Fruit fly (Drosophila melanogaster) whole organism, larva: ENCODE data around the gene CG13375.

Experiments
- noc ChIP-seq: fragments of 200-800 bp; sonication (Bioruptor generic); optimal IDR thresholded peaks from 3 replicates; lab custom pipeline; 2019; ENCODE audit warnings: missing biosample characterization, mild to moderate bottlenecking, missing genetic modification characterization, moderate library complexity

The CG13375 gene

DNA sequence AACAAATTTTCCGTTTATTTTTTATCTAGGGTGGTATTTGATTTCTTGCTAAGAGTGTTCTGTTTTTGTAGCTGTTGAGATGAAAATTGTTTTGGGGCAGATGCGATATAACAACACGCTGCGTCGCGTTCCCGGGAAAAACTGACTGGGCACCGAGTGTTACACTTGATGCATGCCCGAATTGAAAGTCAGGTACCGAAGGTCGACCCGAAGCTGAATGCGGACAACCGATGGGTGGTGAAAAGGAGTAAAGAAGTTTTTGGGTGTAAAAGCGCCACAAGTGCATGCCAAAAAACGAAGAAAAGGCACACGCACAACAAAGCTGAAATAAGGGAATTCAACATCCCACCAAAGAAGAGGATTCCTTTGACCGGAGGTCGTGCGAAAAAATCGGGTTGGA, at the start of gene CG13375:
Gene CG13375, minus strand, starts transcription at position 124 of the 400 bp plus-strand sequence.
- TF ChIP-seq noc (tag; lab: Kevin White, UChicago), result no peak

- no peak for TF ChIP-seq noc (tag; lab: Kevin White, UChicago)
These were observed 47.8 kb upstream of the CG13375 start for dm6 chrX:342422-343169.

dm6 chrX:340809-341208, 46.0 kb upstream of the CG13375 start:
- no peak for TF ChIP-seq noc (tag; lab: Kevin White, UChicago)

- no peak for TF ChIP-seq noc (tag; lab: Kevin White, UChicago)
These were observed 45.3 kb upstream of the CG13375 start for dm6 chrX:339866-340571.

dm6 chrX:338123-338527, 43.4 kb upstream of the CG13375 start:
- peak; percentile 0 for TF ChIP-seq noc (tag; lab: Kevin White, UChicago)

DNA sequence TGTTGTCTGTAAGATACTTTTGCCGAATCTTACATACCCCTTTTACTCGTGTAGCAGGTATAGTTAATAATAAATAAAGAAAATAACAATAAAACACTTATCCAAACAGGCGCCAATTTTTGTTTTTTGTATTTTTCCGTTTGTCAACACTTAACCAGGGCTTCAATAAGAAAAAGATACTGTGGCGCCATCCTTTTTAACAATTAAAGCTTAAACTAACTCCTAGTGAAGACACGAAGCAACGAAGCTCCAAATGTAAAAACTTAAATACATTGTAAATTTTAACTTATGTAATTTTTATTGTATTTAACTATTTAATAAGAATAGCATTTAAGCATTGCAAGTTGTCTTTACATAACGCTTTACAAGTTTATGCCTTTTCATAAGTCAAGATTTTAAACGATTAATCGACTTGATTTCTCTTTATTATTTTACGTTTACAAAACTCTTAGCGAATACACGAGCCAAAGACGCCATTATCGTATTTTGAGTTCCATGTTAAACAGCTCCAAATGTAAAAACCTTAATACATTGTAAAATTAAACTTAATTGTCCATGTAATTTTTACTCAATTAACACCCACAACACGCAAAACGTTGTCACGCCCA, 42.0 kb upstream of the CG13375 start:
- no peak for TF ChIP-seq noc (tag; lab: Kevin White, UChicago)

DNA sequence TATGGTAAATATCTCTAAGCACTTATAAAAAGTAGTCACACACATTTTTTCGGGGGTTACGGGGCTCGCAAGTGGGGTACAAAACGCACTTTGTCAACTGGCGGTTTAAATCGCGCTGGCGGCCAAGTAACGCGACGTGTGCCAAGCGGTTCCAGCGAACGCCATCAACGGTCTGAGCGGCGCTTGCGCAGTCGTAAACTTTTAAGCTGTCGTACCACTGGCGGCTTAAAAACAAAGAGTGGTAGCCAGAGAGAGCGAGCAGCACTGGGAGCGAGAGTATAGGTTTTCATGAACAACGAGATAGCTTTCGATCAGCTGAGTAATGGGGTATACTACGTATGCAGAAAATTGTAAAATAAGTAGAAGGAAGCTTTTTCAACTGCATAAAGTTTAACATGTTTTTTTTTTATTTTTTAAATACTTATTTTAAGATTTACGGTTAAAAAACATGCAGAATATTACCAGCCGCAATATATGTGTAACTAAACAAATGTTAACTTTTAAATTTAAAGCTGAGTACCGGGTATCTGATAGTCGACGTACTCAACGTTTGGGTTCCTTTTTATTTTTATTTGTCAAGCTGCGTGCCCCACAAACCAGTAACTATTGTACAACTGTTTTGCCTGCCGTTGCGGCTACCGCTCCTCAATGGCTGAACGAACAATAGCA, 40.0 kb upstream of the CG13375 start:
- peak; percentile 2 for TF ChIP-seq noc (tag; lab: Kevin White, UChicago)

DNA sequence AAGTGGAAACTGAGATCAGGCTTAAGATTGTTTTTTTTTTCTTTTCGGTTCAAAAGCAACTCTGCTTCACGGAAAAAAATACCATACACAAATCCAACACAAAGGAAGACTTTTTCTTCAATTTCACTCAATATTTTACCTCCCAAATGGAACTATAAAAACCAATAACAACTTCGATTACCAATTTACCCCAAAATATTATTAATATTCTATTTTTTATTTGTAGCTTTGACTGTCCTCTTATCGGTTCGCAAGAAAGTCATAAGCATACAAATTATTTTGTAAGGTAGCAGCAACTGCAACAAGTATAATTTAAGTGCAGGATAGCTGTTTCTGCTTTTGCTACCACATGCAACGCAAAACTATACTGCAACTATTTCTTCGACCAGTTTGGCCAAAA, 39.2 kb upstream of the CG13375 start:
- no peak for TF ChIP-seq noc (tag; lab: Kevin White, UChicago)

- TF ChIP-seq noc (tag; lab: Kevin White, UChicago), result no peak
These were observed 20.1 kb upstream of the CG13375 start, which contains the start of gene Or1a for dm6 chrX:314823-315222. Gene Or1a, plus strand, starts transcription at chrX:315123.

DNA sequence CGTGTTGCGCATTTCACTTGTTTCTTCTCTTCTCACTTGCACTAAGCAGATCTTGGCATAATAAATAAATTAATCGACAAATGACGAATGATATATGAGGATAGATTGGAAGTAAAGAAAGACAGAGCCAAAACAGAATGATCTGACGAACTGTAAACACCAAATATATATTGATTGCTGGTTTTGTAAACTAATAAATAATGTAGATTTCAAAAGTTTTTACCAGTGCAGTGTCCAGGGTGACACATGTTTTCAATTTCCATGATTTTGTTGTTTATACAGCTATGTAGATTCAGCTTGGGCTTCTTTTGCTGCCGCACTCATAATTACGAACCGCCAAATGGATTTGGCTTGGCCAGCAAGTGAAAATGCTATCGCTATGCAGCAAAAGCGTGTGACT, 16.6 kb upstream of the CG13375 start:
- TF ChIP-seq noc (tag; lab: Kevin White, UChicago), result no peak

DNA sequence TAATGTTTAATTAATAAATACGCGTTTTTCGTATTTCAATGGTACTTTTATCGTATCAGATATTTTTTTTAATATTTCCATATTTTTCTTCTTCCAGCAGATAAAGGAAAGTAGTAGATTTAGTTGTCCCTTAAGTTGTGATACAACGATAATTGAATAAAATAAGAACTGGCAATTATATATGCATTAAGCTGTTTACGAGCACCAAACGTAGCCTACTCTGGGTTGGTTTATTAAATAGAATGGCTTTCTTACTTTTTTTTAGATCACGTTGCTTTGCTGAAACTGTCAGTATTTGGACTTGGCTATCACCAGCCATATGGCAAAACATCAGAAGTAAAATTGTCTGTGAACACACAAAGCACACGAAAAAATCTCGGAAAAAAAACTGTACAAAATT, 12.6 kb upstream of the CG13375 start, which contains the start of gene CG12470:
Gene CG12470, plus strand, starts transcription at position 301 of the 400 bp plus-strand sequence.
- TF ChIP-seq noc (tag; lab: Kevin White, UChicago), result no peak

dm6 chrX:293254-293653, 1.5 kb downstream of the CG13375 start:
- TF ChIP-seq noc (tag; lab: Kevin White, UChicago), result no peak

- TF ChIP-seq noc (tag; lab: Kevin White, UChicago), result no peak
These were observed 15.6 kb downstream of the CG13375 start, which contains the start of the genes CG3777 and ewg for dm6 chrX:279097-279727. Gene CG3777, plus strand, starts transcription at chrX:279703. Gene ewg, minus strand, starts transcription at chrX:279718.

DNA sequence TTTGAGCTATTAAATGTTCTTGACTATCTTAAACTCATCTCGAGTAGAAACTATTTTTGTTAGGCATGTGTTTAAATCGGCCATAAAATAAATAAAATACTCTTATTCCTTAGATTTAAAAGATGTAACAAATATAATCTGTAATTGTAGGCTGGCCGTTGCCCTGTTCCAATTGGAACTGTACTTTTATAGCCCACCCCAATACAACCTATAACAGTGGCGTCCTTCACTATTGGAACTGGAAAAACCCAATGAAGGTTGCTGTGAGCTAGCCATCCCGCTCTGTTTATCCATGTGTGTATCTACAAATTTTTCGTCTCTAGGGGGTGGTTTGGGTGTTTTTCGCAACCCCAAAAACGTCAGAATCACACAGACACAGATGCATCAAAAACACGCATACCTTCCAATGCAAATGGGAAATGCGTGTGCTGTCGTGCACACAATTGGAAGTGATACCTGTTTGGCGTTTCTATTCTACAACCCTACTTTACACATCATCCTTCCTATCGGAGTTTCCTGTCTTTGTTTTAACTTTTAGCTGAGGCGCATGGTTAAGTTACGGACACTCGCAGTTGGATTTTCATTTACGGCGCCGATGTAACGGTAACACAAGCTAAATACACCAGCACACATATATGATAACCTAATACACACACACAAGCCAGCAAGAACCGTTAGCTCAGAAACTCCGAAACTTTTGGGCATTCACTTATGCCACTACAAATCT, 16.2 kb downstream of the CG13375 start:
- TF ChIP-seq noc (tag; lab: Kevin White, UChicago), result no peak
